Worm (Caenorhabditis elegans): ENCODE results near the gene C25E10.8.

The C25E10.8 gene

DNA sequence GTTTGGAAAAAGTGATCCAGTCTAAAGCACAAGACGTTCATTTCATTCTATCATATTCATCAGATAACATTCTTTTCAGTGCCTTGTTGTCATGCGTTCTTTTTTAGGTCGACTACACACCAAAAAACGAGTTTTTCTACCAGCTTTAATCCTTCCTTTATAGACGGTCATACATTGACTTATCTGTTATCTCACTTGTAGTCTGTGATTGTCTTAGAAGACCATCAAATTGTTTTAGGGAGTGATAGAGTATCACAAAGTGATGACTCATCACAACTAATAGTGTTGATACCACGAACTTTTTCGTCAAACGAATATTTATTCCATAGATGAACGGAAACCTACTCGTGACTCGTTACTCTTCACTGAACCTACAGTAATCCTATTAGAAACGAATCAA, 32.0 kb upstream of the C25E10.8 start (continued):
- no peak for TF ChIP-seq lin-1 (GFP tag; IDR thresholded peaks at IDR 0.05)
- TF ChIP-seq nhr-6 (tag; optimal IDR thresholded peaks at IDR 0.05) = no peak
- TF ChIP-seq attf-4 (tag; optimal IDR thresholded peaks at IDR 0.05) = no peak
- no peak for TF ChIP-seq saeg-2 (GFP tag; IDR thresholded peaks at IDR 0.05)
- no peak for TF ChIP-seq T20F7.1 (GFP tag; optimal IDR thresholded peaks at IDR 0.05)
- no peak for TF ChIP-seq nhr-41 (GFP tag; IDR thresholded peaks at IDR 0.05)
- no peak for TF ChIP-seq pha-4 (GFP tag; IDR thresholded peaks at IDR 0.05)
- TF ChIP-seq pha-4 (tag; optimal IDR thresholded peaks at IDR 0.05) = no peak
- TF ChIP-seq lin-15B (tag; optimal IDR thresholded peaks at IDR 0.05) = no peak
- no peak for TF ChIP-seq dmd-9 (GFP tag; IDR thresholded peaks at IDR 0.05)
- TF ChIP-seq F26F4.8 (GFP tag; conservative IDR thresholded peaks at IDR 0.05) = no peak
- no peak for TF ChIP-seq ceh-20 (GFP tag; IDR thresholded peaks at IDR 0.05)
- TF ChIP-seq mes-2 (tag; optimal IDR thresholded peaks at IDR 0.05; ENCODE audit: poor library complexity, severe bottlenecking) = peak; percentile 30
- no peak for TF ChIP-seq gei-8 (GFP tag; optimal IDR thresholded peaks at IDR 0.05)
- TF ChIP-seq cey-2 (tag; optimal IDR thresholded peaks at IDR 0.05; ENCODE audit: borderline replicate concordance, insufficient read depth) = peak; percentile 17
- TF ChIP-seq dmd-6 (GFP tag; IDR thresholded peaks at IDR 0.05) = peak; percentile 13; the same call in 1 of the 2 replicates
- TF ChIP-seq ceh-62 (tag; optimal IDR thresholded peaks at IDR 0.05) = no peak
- no peak for TF ChIP-seq zip-2 (tag; optimal IDR thresholded peaks at IDR 0.05)
- TF ChIP-seq snpc-1.2 (GFP tag; IDR thresholded peaks at IDR 0.05) = no peak
- TF ChIP-seq Y48G9A.11 (GFP tag; IDR thresholded peaks at IDR 0.05) = no peak
- TF ChIP-seq F49E8.2 (tag; optimal IDR thresholded peaks at IDR 0.05; ENCODE audit: borderline replicate concordance) = no peak
- TF ChIP-seq dve-1 (tag; optimal IDR thresholded peaks at IDR 0.05; ENCODE audit: insufficient read depth) = peak; percentile 31
- TF ChIP-seq lim-7 (GFP tag; IDR thresholded peaks at IDR 0.05) = no peak
- no peak for TF ChIP-seq rbr-2 (tag; optimal IDR thresholded peaks at IDR 0.05)
- no peak for TF ChIP-seq nhr-102 (tag; optimal IDR thresholded peaks at IDR 0.05)
- TF ChIP-seq skn-1 (tag; optimal IDR thresholded peaks at IDR 0.05) = no peak
- no peak for TF ChIP-seq zag-1 (tag; optimal IDR thresholded peaks at IDR 0.05)
- TF ChIP-seq dpl-1 (GFP tag; optimal IDR thresholded peaks at IDR 0.05) = no peak
- no peak for TF ChIP-seq Y75B8A.6 (GFP tag; IDR thresholded peaks at IDR 0.05)
- TF ChIP-seq ztf-7 (tag; optimal IDR thresholded peaks at IDR 0.05) = no peak
- peak in 1 of 2 experiments; percentile 83 for TF ChIP-seq unc-62 (GFP tag; optimal IDR thresholded peaks at IDR 0.05 in 1 of 2)
- TF ChIP-seq unc-62 (tag; optimal IDR thresholded peaks at IDR 0.05) = no peak
- no peak for TF ChIP-seq F44E2.7 (GFP tag; IDR thresholded peaks at IDR 0.05)
- no peak for TF ChIP-seq mdt-29 (GFP tag; IDR thresholded peaks at IDR 0.05)
- no peak for TF ChIP-seq ceh-28 (tag; optimal IDR thresholded peaks at IDR 0.05)
- no peak for TF ChIP-seq egl-27 (tag; optimal IDR thresholded peaks at IDR 0.05)
- TF ChIP-seq nhr-237 (tag; optimal IDR thresholded peaks at IDR 0.05) = no peak
- TF ChIP-seq unc-130 (GFP tag; optimal IDR thresholded peaks at IDR 0.05) = no peak
- peak; percentile 90 for TF ChIP-seq nhr-28 (tag; optimal IDR thresholded peaks at IDR 0.05)
- peak in 1 of 2 experiments; percentile 10 for TF ChIP-seq lsy-2 (tag; optimal IDR thresholded peaks at IDR 0.05)
- TF ChIP-seq hlh-11 (tag; optimal IDR thresholded peaks at IDR 0.05) = peak; percentile 67
- no peak for TF ChIP-seq Y5F2A.4 (GFP tag; optimal IDR thresholded peaks at IDR 0.05)
- no peak for TF ChIP-seq nhr-11 (tag; optimal IDR thresholded peaks at IDR 0.05)
- TF ChIP-seq ZK546.5 (tag; optimal IDR thresholded peaks at IDR 0.05) = no peak
- TF ChIP-seq madf-9 (GFP tag; conservative IDR thresholded peaks at IDR 0.05) = no peak
